Worm (Caenorhabditis elegans) whole organism, L1 larva: ENCODE results near the gene ugt-58.

Source experiments
- lsy-2 ChIP-seq, 2 experiments: fragments of 150-350 bp; optimal IDR thresholded peaks; 2 replicates each; lab custom pipeline; 2014; ENCODE audit warnings: missing biosample characterization in 2 of 2, missing genetic modification characterization in 2 of 2
- nhr-71 ChIP-seq: sonication (generic microtip); optimal IDR thresholded peaks from 2 replicates; lab custom pipeline; 2016; ENCODE audit warnings: mild to moderate bottlenecking, missing genetic modification characterization, moderate library complexity, missing compliant biosample characterization

- TF ChIP-seq nhr-71 (tag; lab: Kevin White, UChicago) (peak; percentile 93), lsy-2 (tag; optimal IDR thresholded peaks at IDR 0.05; lab: Kevin White, UChicago) (peak; percentile 84 to 88)
Observed at ce11 chrII:9591071-9591470, 4.5 kb upstream of the ugt-58 start, which contains the start of the genes E02H1.1 and tag-124.
